Worm (Caenorhabditis elegans) whole organism, young adult: ENCODE measurements around the gene mmaa-1.

Experiments
- B0035.1 ChIP-seq: sonication (generic microtip); optimal IDR thresholded peaks from 2 replicates; lab custom pipeline; 2016; ENCODE audit warnings: missing genetic modification characterization, mild to moderate bottlenecking, missing compliant biosample characterization, missing genotype, missing genetic modification reagents
- B0336.3 ChIP-seq: fragments of 200-800 bp; sonication (Bioruptor generic); IDR thresholded peaks from 2 replicates; pipeline ENCODE4 v1.3.6; 2022; ENCODE audit warnings: missing genetic modification characterization, missing compliant biosample characterization
- C06A6.2 ChIP-seq: fragments of 200-800 bp; sonication (Bioruptor generic); conservative IDR thresholded peaks from 2 replicates; pipeline ENCODE4 v1.3.6; 2022; ENCODE audit warnings: missing genetic modification characterization, missing compliant biosample characterization
- K11D2.4 ChIP-seq: fragments of 200-800 bp; sonication (Bioruptor generic); IDR thresholded peaks from 2 replicates; pipeline ENCODE4 v1.3.6; 2022; ENCODE audit warnings: missing genetic modification reagents, missing genetic modification characterization, missing compliant biosample characterization
- K12H6.12 ChIP-seq: fragments of 200-800 bp; sonication (Bioruptor generic); optimal IDR thresholded peaks from 2 replicates; lab custom pipeline; 2018; ENCODE audit warnings: mild to moderate bottlenecking, missing genetic modification characterization, missing compliant biosample characterization
- T26A5.8 ChIP-seq: sonication (generic microtip); optimal IDR thresholded peaks from 2 replicates; lab custom pipeline; 2016; ENCODE audit warnings: missing genetic modification characterization, missing compliant biosample characterization
- Y56A3A.18 ChIP-seq: fragments of 200-800 bp; sonication (Bioruptor generic); IDR thresholded peaks from 2 replicates; pipeline ENCODE4 v1.3.6; 2022; ENCODE audit warnings: missing genetic modification reagents, missing genetic modification characterization, missing compliant biosample characterization
- Y79H2A.3 ChIP-seq: fragments of 200-800 bp; sonication (Bioruptor generic); conservative IDR thresholded peaks from 2 replicates; pipeline ENCODE4 v1.3.6; 2022; ENCODE audit warnings: missing genetic modification reagents, missing genetic modification characterization, missing compliant biosample characterization
- ZK185.1 ChIP-seq: sonication (generic microtip); optimal IDR thresholded peaks from 2 replicates; lab custom pipeline; 2016; ENCODE audit warnings: mild to moderate bottlenecking, missing genetic modification characterization, missing compliant biosample characterization; ENCODE audit not compliant: poor library complexity, severe bottlenecking
- akir-1 ChIP-seq: fragments of 200-800 bp; sonication (Bioruptor generic); optimal IDR thresholded peaks from 2 replicates; lab custom pipeline; 2018; ENCODE audit warnings: mild to moderate bottlenecking, missing genetic modification characterization, moderate library complexity, missing compliant biosample characterization
- atf-7 ChIP-seq: sonication (generic microtip); optimal IDR thresholded peaks from 2 replicates; lab custom pipeline; 2017; ENCODE audit warnings: mild to moderate bottlenecking, missing genetic modification characterization, missing compliant biosample characterization
- athp-1 ChIP-seq: sonication (generic microtip); optimal IDR thresholded peaks from 2 replicates; lab custom pipeline; 2017; ENCODE audit warnings: mild to moderate bottlenecking, missing genetic modification characterization, missing compliant biosample characterization
- attf-5 ChIP-seq: fragments of 200-800 bp; sonication (Bioruptor generic); optimal IDR thresholded peaks from 2 replicates; lab custom pipeline; 2018; ENCODE audit warnings: mild to moderate bottlenecking, missing genetic modification characterization, missing compliant biosample characterization
- attf-6 ChIP-seq: fragments of 200-800 bp; sonication (Bioruptor generic); IDR thresholded peaks from 2 replicates; pipeline ENCODE4 v1.3.6; 2022; ENCODE audit warnings: missing genetic modification reagents, missing genetic modification characterization, missing compliant biosample characterization
- ceh-27 ChIP-seq: fragments of 200-800 bp; sonication (Bioruptor generic); optimal IDR thresholded peaks from 2 replicates; lab custom pipeline; 2018; ENCODE audit warnings: mild to moderate bottlenecking, missing genetic modification characterization, moderate library complexity, missing compliant biosample characterization
- ceh-91 ChIP-seq: fragments of 200-800 bp; sonication (Bioruptor generic); IDR thresholded peaks from 2 replicates; pipeline ENCODE4 v1.3.6; 2022; ENCODE audit warnings: missing genetic modification reagents, missing genetic modification characterization, missing compliant biosample characterization
- chd-7 ChIP-seq: sonication (generic microtip); optimal IDR thresholded peaks from 2 replicates; lab custom pipeline; 2016; ENCODE audit warnings: mild to moderate bottlenecking, missing genetic modification characterization, moderate library complexity, missing compliant biosample characterization
- dpff-1 ChIP-seq: sonication (generic microtip); optimal IDR thresholded peaks from 2 replicates; lab custom pipeline; 2017; ENCODE audit warnings: mild to moderate bottlenecking, missing genetic modification characterization, missing compliant biosample characterization
- efl-1 ChIP-seq: fragments of 150-350 bp; optimal IDR thresholded peaks from 2 replicates; lab custom pipeline; 2014; ENCODE audit warnings: missing biosample characterization, missing genetic modification reagents, missing genetic modification characterization
- egl-18 ChIP-seq: fragments of 200-800 bp; sonication (Bioruptor generic); IDR thresholded peaks from 2 replicates; pipeline ENCODE4 v1.3.6; 2022; ENCODE audit warnings: missing genetic modification reagents, missing genetic modification characterization, missing compliant biosample characterization
- ekl-4 ChIP-seq: fragments of 200-800 bp; sonication (Bioruptor generic); IDR thresholded peaks from 2 replicates; pipeline ENCODE4 v1.3.6; 2022; ENCODE audit warnings: missing genetic modification reagents, missing genetic modification characterization, missing compliant biosample characterization
- ets-4 ChIP-seq: fragments of 200-800 bp; sonication (Bioruptor generic); optimal IDR thresholded peaks from 2 replicates; lab custom pipeline; 2018; ENCODE audit warnings: mild to moderate bottlenecking, missing genetic modification characterization, missing compliant biosample characterization
- hmg-20 ChIP-seq: fragments of 200-800 bp; sonication (Bioruptor generic); IDR thresholded peaks from 2 replicates; pipeline ENCODE4 v1.3.6; 2022; ENCODE audit warnings: missing genetic modification reagents, missing genetic modification characterization, missing compliant biosample characterization
- let-526 ChIP-seq: fragments of 200-800 bp; sonication (Bioruptor generic); IDR thresholded peaks from 2 replicates; pipeline ENCODE4 v1.3.6; 2022; ENCODE audit warnings: missing genetic modification reagents, missing genetic modification characterization, missing compliant biosample characterization
- let-607 ChIP-seq, 2 experiments: fragments of 200-800 bp in 1 of 2; sonication (Bioruptor generic) in 1 of 2; sonication (generic microtip) in 1 of 2; optimal IDR thresholded peaks; 2 replicates each; lab custom pipeline; 2016 to 2018; ENCODE audit warnings: mild to moderate bottlenecking in 2 of 2, missing compliant biosample characterization in 2 of 2, missing genetic modification characterization in 2 of 2, moderate library complexity in 2 of 2, missing genotype in 1 of 2
- lin-35 ChIP-seq, 3 experiments: fragments of 150-350 bp in 2 of 3; sonication (generic microtip) in 1 of 3; optimal IDR thresholded peaks; 2 replicates each; lab custom pipeline; 2014 to 2018; ENCODE audit warnings: missing biosample characterization in 3 of 3, missing genetic modification characterization in 3 of 3, missing genetic modification reagents in 3 of 3
- lin-54 ChIP-seq: fragments of 200-800 bp; sonication (Bioruptor generic); optimal IDR thresholded peaks from 2 replicates; lab custom pipeline; 2018; ENCODE audit warnings: mild to moderate bottlenecking, missing genetic modification characterization, missing compliant biosample characterization
- lsl-1 ChIP-seq: fragments of 200-800 bp; sonication (Bioruptor generic); optimal IDR thresholded peaks from 2 replicates; lab custom pipeline; 2018; ENCODE audit warnings: mild to moderate bottlenecking, missing genetic modification characterization, moderate library complexity, missing compliant biosample characterization
- lsy-27 ChIP-seq: sonication (generic microtip); optimal IDR thresholded peaks from 2 replicates; lab custom pipeline; 2017; ENCODE audit warnings: missing genetic modification characterization, mild to moderate bottlenecking, missing compliant biosample characterization, antibody characterized with exemption, missing genotype, borderline replicate concordance; ENCODE audit not compliant: insufficient read depth
- madf-10 ChIP-seq: sonication (generic microtip); optimal IDR thresholded peaks from 2 replicates; lab custom pipeline; 2016; ENCODE audit warnings: mild to moderate bottlenecking, missing genetic modification characterization, missing compliant biosample characterization
- mcd-1 ChIP-seq: fragments of 200-800 bp; sonication (Bioruptor generic); IDR thresholded peaks from 2 replicates; pipeline ENCODE4 v1.3.6; 2022; ENCODE audit warnings: missing genetic modification reagents, missing genetic modification characterization, missing compliant biosample characterization
- nfya-1 ChIP-seq: sonication (generic microtip); optimal IDR thresholded peaks from 2 replicates; lab custom pipeline; 2017; ENCODE audit warnings: antibody characterized with exemption, missing compliant biosample characterization, missing genetic modification characterization, borderline replicate concordance; ENCODE audit not compliant: insufficient read depth
- nhr-90 ChIP-seq: sonication (generic microtip); optimal IDR thresholded peaks from 2 replicates; lab custom pipeline; 2016; ENCODE audit warnings: missing genotype, mild to moderate bottlenecking, missing genetic modification characterization, missing compliant biosample characterization
- pbrm-1 ChIP-seq: fragments of 200-800 bp; sonication (Bioruptor generic); IDR thresholded peaks from 2 replicates; pipeline ENCODE4 v1.3.6; 2022; ENCODE audit warnings: missing genetic modification reagents, missing genetic modification characterization, missing compliant biosample characterization
- pha-4 ChIP-seq: fragments of 150-350 bp; sonication (generic microtip); optimal IDR thresholded peaks from 2 replicates; lab custom pipeline; 2014; ENCODE audit warnings: missing biosample characterization, missing genetic modification reagents, missing genetic modification characterization
- rcor-1 ChIP-seq: fragments of 200-800 bp; sonication (Bioruptor generic); IDR thresholded peaks from 2 replicates; pipeline ENCODE4 v1.3.6; 2022; ENCODE audit warnings: missing genetic modification reagents, missing genetic modification characterization, missing compliant biosample characterization
- sea-2 ChIP-seq: fragments of 200-800 bp; sonication (Bioruptor generic); IDR thresholded peaks from 2 replicates; pipeline ENCODE4 v1.3.6; 2022; ENCODE audit warnings: missing genetic modification characterization, missing compliant biosample characterization
- snpc-3.4 ChIP-seq: sonication (generic microtip); optimal IDR thresholded peaks from 2 replicates; lab custom pipeline; 2017; ENCODE audit warnings: missing genetic modification characterization, mild to moderate bottlenecking, missing compliant biosample characterization, antibody characterized with exemption, moderate library complexity, missing genotype, missing genetic modification reagents
- snpc-4 ChIP-seq, 5 experiments: fragments of 150-350 bp in 1 of 5; sonication (generic microtip) in 4 of 5; optimal IDR thresholded peaks; 2 replicates each; lab custom pipeline; 2014 to 2018; ENCODE audit warnings: missing genetic modification characterization in 5 of 5, missing biosample characterization in 3 of 5, antibody characterized with exemption in 2 of 5, mild to moderate bottlenecking in 2 of 5, missing compliant biosample characterization in 2 of 5, missing genotype in 2 of 5, moderate library complexity in 2 of 5, missing genetic modification reagents in 1 of 5
- somi-1 ChIP-seq: fragments of 200-800 bp; sonication (Bioruptor generic); optimal IDR thresholded peaks from 2 replicates; lab custom pipeline; 2018; ENCODE audit warnings: mild to moderate bottlenecking, missing genetic modification characterization, missing compliant biosample characterization
- tbx-9 ChIP-seq: sonication (generic microtip); optimal IDR thresholded peaks from 2 replicates; lab custom pipeline; 2016; ENCODE audit warnings: borderline replicate concordance, missing genetic modification characterization, inconsistent platforms, missing compliant biosample characterization
- tlf-1 ChIP-seq: fragments of 200-800 bp; sonication (Bioruptor generic); optimal IDR thresholded peaks from 2 replicates; lab custom pipeline; 2018; ENCODE audit warnings: mild to moderate bottlenecking, missing genetic modification characterization, missing compliant biosample characterization
- unc-62 ChIP-seq: fragments of 150-350 bp; optimal IDR thresholded peaks from 2 replicates; lab custom pipeline; 2014; ENCODE audit warnings: missing biosample characterization, missing genetic modification reagents, missing genetic modification characterization
- zfh-2 ChIP-seq: fragments of 200-800 bp; sonication (Bioruptor generic); conservative IDR thresholded peaks from 2 replicates; pipeline ENCODE4 v1.3.6; 2022; ENCODE audit warnings: missing genetic modification reagents, missing genetic modification characterization, missing compliant biosample characterization
- ztf-18 ChIP-seq: sonication (generic microtip); optimal IDR thresholded peaks from 2 replicates; lab custom pipeline; 2016; ENCODE audit warnings: missing genotype, mild to moderate bottlenecking, missing genetic modification characterization, missing compliant biosample characterization
- ztf-22 ChIP-seq: fragments of 200-800 bp; sonication (Bioruptor generic); optimal IDR thresholded peaks from 2 replicates; lab custom pipeline; 2018; ENCODE audit warnings: mild to moderate bottlenecking, missing genetic modification characterization, moderate library complexity, missing compliant biosample characterization
- ztf-6 ChIP-seq: fragments of 200-800 bp; sonication (Bioruptor generic); IDR thresholded peaks from 2 replicates; pipeline ENCODE4 v1.3.6; 2022; ENCODE audit warnings: missing genetic modification reagents, missing genetic modification characterization, missing compliant biosample characterization

The mmaa-1 gene

DNA sequence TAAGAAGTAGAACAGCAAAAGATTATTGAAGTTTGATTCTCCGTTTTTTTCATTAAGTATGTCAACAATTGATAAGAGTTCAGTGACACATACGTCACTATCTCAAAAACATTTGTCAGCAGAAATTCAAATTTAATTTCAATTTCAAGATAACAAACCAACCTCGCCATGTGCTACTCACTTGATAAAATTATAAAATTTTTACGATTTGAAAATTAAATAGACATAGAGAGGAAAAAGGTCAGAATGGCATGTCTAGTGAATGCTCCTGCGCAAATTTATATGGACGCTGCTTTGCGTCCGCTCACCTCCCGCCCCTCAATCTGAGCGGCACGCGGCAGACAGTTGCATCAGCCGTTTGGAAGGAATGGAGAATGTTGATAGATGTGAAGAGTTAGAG is 40.8 kb downstream of the mmaa-1 start (continued):
- TF ChIP-seq atf-7 (tag; lab: Kevin White, UChicago) = peak; percentile 89
- no peak for TF ChIP-seq rcor-1
- no peak for TF ChIP-seq somi-1 (GFP tag; lab: Kevin White, UChicago)
- peak; percentile 57 for TF ChIP-seq nhr-90 (tag; lab: Kevin White, UChicago)
- no peak for TF ChIP-seq ekl-4 (GFP tag; lab: Robert Waterston, UW)
- TF ChIP-seq snpc-3.4 (tag; lab: Kevin White, UChicago) = no peak
- TF ChIP-seq lsy-27 = no peak
- TF ChIP-seq K11D2.4 (GFP tag; lab: Robert Waterston, UW) = no peak
- no peak for TF ChIP-seq hmg-20 (GFP tag; lab: Robert Waterston, UW)
- TF ChIP-seq tbx-9 = no peak
- TF ChIP-seq ztf-22 (GFP tag; lab: Kevin White, UChicago) = peak; percentile 79
- no peak for TF ChIP-seq pha-4
- TF ChIP-seq lin-35 (GFP tag; optimal IDR thresholded peaks at IDR 0.05; lab: Kevin White, UChicago) = no peak
- no peak for TF ChIP-seq akir-1 (GFP tag; lab: Kevin White, UChicago)
- peak; percentile 39; the same call in 1 of the 2 replicates for TF ChIP-seq C06A6.2 (GFP tag; lab: Robert Waterston, UW)
- no peak for TF ChIP-seq efl-1
- no peak for TF ChIP-seq Y56A3A.18 (GFP tag; lab: Robert Waterston, UW)
- TF ChIP-seq pbrm-1 = no peak
- TF ChIP-seq B0336.3 (GFP tag; lab: Robert Waterston, UW) = 0 out of 2 replicates have a peak, but pooled peaks have one; percentile 44
- TF ChIP-seq madf-10 = peak; percentile 21
- no peak for TF ChIP-seq lin-54
- TF ChIP-seq attf-6 = no peak
- no peak for TF ChIP-seq K12H6.12 (tag; lab: Kevin White, UChicago)
- TF ChIP-seq unc-62 (GFP tag; lab: Kevin White, UChicago) = no peak
- no peak for TF ChIP-seq T26A5.8 (tag; lab: Kevin White, UChicago)
- no peak for TF ChIP-seq ceh-27
- TF ChIP-seq B0035.1 (tag; lab: Kevin White, UChicago) = no peak
- no peak for TF ChIP-seq tlf-1 (GFP tag; lab: Kevin White, UChicago)
- TF ChIP-seq Y79H2A.3 (GFP tag; lab: Robert Waterston, UW) = no peak
- no peak for TF ChIP-seq ZK185.1 (tag; lab: Kevin White, UChicago)
- TF ChIP-seq snpc-4 (GFP tag; optimal IDR thresholded peaks at IDR 0.05; lab: Kevin White, UChicago) = no peak
- TF ChIP-seq snpc-4 (tag; optimal IDR thresholded peaks at IDR 0.05; lab: Kevin White, UChicago) = peak in 2 of 4 experiments; percentile 10 to 13
- TF ChIP-seq let-526 (GFP tag; lab: Robert Waterston, UW) = no peak
- no peak for TF ChIP-seq ceh-91
- TF ChIP-seq attf-5 = no peak
- no peak for TF ChIP-seq athp-1
- no peak for TF ChIP-seq sea-2 (GFP tag; lab: Robert Waterston, UW)
- TF ChIP-seq ets-4 (GFP tag; lab: Kevin White, UChicago) = no peak
- no peak for TF ChIP-seq lsl-1 (GFP tag; lab: Kevin White, UChicago)
- TF ChIP-seq egl-18 (GFP tag; lab: Robert Waterston, UW) = no peak
- no peak for TF ChIP-seq zfh-2 (GFP tag; lab: Robert Waterston, UW)
- no peak for TF ChIP-seq dpff-1 (tag; lab: Kevin White, UChicago)
- peak in 1 of 2 experiments; percentile 85 for TF ChIP-seq let-607 (tag; optimal IDR thresholded peaks at IDR 0.05; lab: Kevin White, UChicago)
- TF ChIP-seq mcd-1 = no peak
- TF ChIP-seq chd-7 = peak; percentile 30
- no peak for TF ChIP-seq ztf-6 (GFP tag; lab: Robert Waterston, UW)
- TF ChIP-seq nfya-1 (tag; lab: Kevin White, UChicago) = no peak
- TF ChIP-seq ztf-18 (tag; lab: Kevin White, UChicago) = no peak
